Fruit fly (Drosophila melanogaster): ENCODE results near the gene CG9743.

Gene CG9743

DNA sequence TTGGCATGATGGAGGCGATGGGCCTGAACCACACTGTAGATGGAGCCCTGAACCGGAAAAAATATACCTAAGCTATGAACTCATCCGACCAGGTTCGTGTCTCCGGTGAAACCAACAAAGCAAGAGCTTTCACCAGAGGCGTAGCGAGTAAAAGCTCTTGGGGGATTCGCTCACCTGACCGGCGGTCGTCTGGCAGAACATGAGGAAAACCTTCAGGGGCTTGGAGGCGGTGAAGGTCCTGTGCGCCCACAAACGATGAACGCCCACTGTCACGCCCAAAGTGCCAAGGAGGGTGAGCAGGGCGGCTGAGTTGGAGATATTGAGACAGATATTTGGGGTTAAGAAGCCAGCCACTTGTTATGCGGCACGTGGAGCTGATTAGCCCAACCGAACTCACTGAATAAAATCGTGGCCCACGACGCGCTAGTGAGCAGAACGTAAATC lies 7.2 kb downstream of the CG9743 start (continued):
- no peak for TF ChIP-seq prd (optimal IDR thresholded peaks at IDR 0.05)
- TF ChIP-seq prd (GFP tag; IDR thresholded peaks at IDR 0.05), result peak; percentile 69
- no peak for TF ChIP-seq fru (optimal IDR thresholded peaks at IDR 0.05)
- TF ChIP-seq Abd-B (GFP tag; optimal IDR thresholded peaks at IDR 0.05), result no peak
- no peak for TF ChIP-seq dmrt11E (tag; optimal IDR thresholded peaks at IDR 0.05)
- TF ChIP-seq CG2202 (tag; optimal IDR thresholded peaks at IDR 0.05), result no peak
- no peak for TF ChIP-seq sisA (GFP tag; IDR thresholded peaks at IDR 0.05)
- TF ChIP-seq CG3407 (GFP tag; optimal IDR thresholded peaks at IDR 0.05), result no peak
- TF ChIP-seq CG14014 (GFP tag; IDR thresholded peaks at IDR 0.05), result no peak
- peak; percentile 46 for TF ChIP-seq Hsf (GFP tag; optimal IDR thresholded peaks at IDR 0.05)
- peak; percentile 68; the same call in 2 of the 3 replicates for TF ChIP-seq ken (GFP tag; IDR thresholded peaks at IDR 0.05)
- TF ChIP-seq cg (GFP tag; optimal IDR thresholded peaks at IDR 0.05), result no peak
- TF ChIP-seq cas (GFP tag; IDR thresholded peaks at IDR 0.05), result no peak
- TF ChIP-seq CG15011 (GFP tag; optimal IDR thresholded peaks at IDR 0.05), result no peak
- TF ChIP-seq CG6175 (GFP tag; IDR thresholded peaks at IDR 0.05), result no peak
- TF ChIP-seq dan (GFP tag; IDR thresholded peaks at IDR 0.05), result no peak
- no peak for TF ChIP-seq CG1529 (GFP tag; optimal IDR thresholded peaks at IDR 0.05)
- TF ChIP-seq ato (GFP tag; IDR thresholded peaks at IDR 0.05; ENCODE audit: partially characterized antibody), result 0 out of 2 replicates have a peak, but pooled peaks have one; percentile 10
- TF ChIP-seq CG6689 (GFP tag; IDR thresholded peaks at IDR 0.05), result no peak
- TF ChIP-seq Sox102F (GFP tag; optimal IDR thresholded peaks at IDR 0.05), result no peak
- peak; percentile 6 for TF ChIP-seq Atf3 (GFP tag; optimal IDR thresholded peaks at IDR 0.05)
- no peak for TF ChIP-seq fd3F (GFP tag; optimal IDR thresholded peaks at IDR 0.05)
- no peak for TF ChIP-seq CG8359 (GFP tag; optimal IDR thresholded peaks at IDR 0.05; ENCODE audit: borderline replicate concordance)
- TF ChIP-seq Sry-δ (GFP tag; optimal IDR thresholded peaks at IDR 0.05), result peak; percentile 5
- TF ChIP-seq kay (GFP tag; optimal IDR thresholded peaks at IDR 0.05), result no peak
- TF ChIP-seq stwl (tag; optimal IDR thresholded peaks at IDR 0.05), result no peak
- TF ChIP-seq CG17829 (tag; optimal IDR thresholded peaks at IDR 0.05), result peak; percentile 10
- peak; percentile 37 for TF ChIP-seq CG1603 (tag; optimal IDR thresholded peaks at IDR 0.05)
- no peak for TF ChIP-seq hb (GFP tag; IDR thresholded peaks at IDR 0.05; ENCODE audit: partially characterized antibody)
- TF ChIP-seq CG12769 (tag; optimal IDR thresholded peaks at IDR 0.05), result peak; percentile 65
- peak; percentile 53 for TF ChIP-seq Nf-YC (tag; optimal IDR thresholded peaks at IDR 0.05)
- TF ChIP-seq CG9727 (GFP tag; optimal IDR thresholded peaks at IDR 0.05), result no peak
- no peak for TF ChIP-seq CG10267 (tag; optimal IDR thresholded peaks at IDR 0.05)
- peak; percentile 40 for TF ChIP-seq CG15601 (tag; optimal IDR thresholded peaks at IDR 0.05)
- no peak for TF ChIP-seq CG8478 (optimal IDR thresholded peaks at IDR 0.05)
- no peak for TF ChIP-seq CG3838 (GFP tag; optimal IDR thresholded peaks at IDR 0.05)
- TF ChIP-seq Gug (GFP tag; IDR thresholded peaks at IDR 0.05), result peak; percentile 59; the same call in 2 of the 4 replicates
- TF ChIP-seq lola (GFP tag; optimal IDR thresholded peaks at IDR 0.05), result no peak
- TF ChIP-seq CG13624 (GFP tag; optimal IDR thresholded peaks at IDR 0.05), result no peak
- TF ChIP-seq CG6765 (GFP tag; optimal IDR thresholded peaks at IDR 0.05), result no peak
- no peak for TF ChIP-seq en (GFP tag; optimal IDR thresholded peaks at IDR 0.05)
- no peak for TF ChIP-seq Spps (tag; optimal IDR thresholded peaks at IDR 0.05)
- peak; percentile 36 for TF ChIP-seq scrt (GFP tag; optimal IDR thresholded peaks at IDR 0.05)
- peak; percentile 43; the same call in 1 of the 3 replicates for TF ChIP-seq ase (GFP tag; IDR thresholded peaks at IDR 0.05)
- peak; percentile 59; the same call in 2 of the 3 replicates for TF ChIP-seq CG34422 (GFP tag; IDR thresholded peaks at IDR 0.05)
- no peak for TF ChIP-seq Nf-YB (GFP tag; optimal IDR thresholded peaks at IDR 0.05)
- TF ChIP-seq CG2889 (GFP tag; IDR thresholded peaks at IDR 0.05), result 0 out of 3 replicates have a peak, but pooled peaks have one; percentile 4
- TF ChIP-seq CG14710 (tag; optimal IDR thresholded peaks at IDR 0.05), result no peak
- TF ChIP-seq gcm (GFP tag; optimal IDR thresholded peaks at IDR 0.05), result no peak
- TF ChIP-seq Dbx (GFP tag; IDR thresholded peaks at IDR 0.05), result peak; percentile 71; the same call in 2 of the 3 replicates
- TF ChIP-seq CG9215 (GFP tag; IDR thresholded peaks at IDR 0.05), result no peak

Measured in whole organism, embryonic.